Fruit fly (Drosophila melanogaster): ENCODE measurements around the gene CG9522.

CG9522 gene

dm6 chrX:14866911-14867310 is 18.3 kb upstream of the CG9522 start:
- TF ChIP-seq Dll (optimal IDR thresholded peaks at IDR 0.05) (no peak), CG8478 (optimal IDR thresholded peaks at IDR 0.05) (no peak), usp (GFP tag; optimal IDR thresholded peaks at IDR 0.05) (no peak), psq (optimal IDR thresholded peaks at IDR 0.05) (no peak), EcR (GFP tag; optimal IDR thresholded peaks at IDR 0.05) (no peak), pan (optimal IDR thresholded peaks at IDR 0.05) (no peak)

dm6 chrX:14862494-14862893 is 13.9 kb upstream of the CG9522 start:
- TF ChIP-seq pan (optimal IDR thresholded peaks at IDR 0.05) = no peak
- no peak for TF ChIP-seq EcR (GFP tag; optimal IDR thresholded peaks at IDR 0.05)
- TF ChIP-seq usp (GFP tag; optimal IDR thresholded peaks at IDR 0.05) = no peak
- no peak for TF ChIP-seq CG8478 (optimal IDR thresholded peaks at IDR 0.05)
- no peak for TF ChIP-seq Dll (optimal IDR thresholded peaks at IDR 0.05)
- no peak for TF ChIP-seq psq (optimal IDR thresholded peaks at IDR 0.05)

DNA sequence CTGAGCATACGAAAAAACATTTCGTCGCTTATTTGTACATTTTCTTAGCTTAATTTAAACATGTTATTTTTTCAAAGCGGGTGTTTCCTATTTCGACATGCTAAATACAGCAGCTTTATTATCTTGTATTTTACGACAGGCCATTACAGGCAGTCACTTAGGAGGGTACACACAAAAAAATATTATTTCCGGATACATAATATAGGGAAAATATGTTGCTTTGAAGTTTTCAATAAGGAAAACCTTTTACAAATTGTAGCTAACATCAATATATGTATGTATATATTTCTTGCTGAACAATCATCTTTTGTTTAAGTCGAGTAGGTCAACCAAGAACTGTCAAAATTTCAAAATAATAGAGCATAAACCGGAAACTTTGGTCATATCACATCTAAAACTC is 10.3 kb upstream of the CG9522 start, which contains the start of gene CG46399:
CG46399 (plus strand) TSS at position 301 of the 400 bp plus-strand sequence.
- TF ChIP-seq CG8478 (optimal IDR thresholded peaks at IDR 0.05) = no peak
- TF ChIP-seq psq (optimal IDR thresholded peaks at IDR 0.05) = no peak
- no peak for TF ChIP-seq Dll (optimal IDR thresholded peaks at IDR 0.05)
- no peak for TF ChIP-seq EcR (GFP tag; optimal IDR thresholded peaks at IDR 0.05)
- TF ChIP-seq usp (GFP tag; optimal IDR thresholded peaks at IDR 0.05) = no peak
- no peak for TF ChIP-seq pan (optimal IDR thresholded peaks at IDR 0.05)

DNA sequence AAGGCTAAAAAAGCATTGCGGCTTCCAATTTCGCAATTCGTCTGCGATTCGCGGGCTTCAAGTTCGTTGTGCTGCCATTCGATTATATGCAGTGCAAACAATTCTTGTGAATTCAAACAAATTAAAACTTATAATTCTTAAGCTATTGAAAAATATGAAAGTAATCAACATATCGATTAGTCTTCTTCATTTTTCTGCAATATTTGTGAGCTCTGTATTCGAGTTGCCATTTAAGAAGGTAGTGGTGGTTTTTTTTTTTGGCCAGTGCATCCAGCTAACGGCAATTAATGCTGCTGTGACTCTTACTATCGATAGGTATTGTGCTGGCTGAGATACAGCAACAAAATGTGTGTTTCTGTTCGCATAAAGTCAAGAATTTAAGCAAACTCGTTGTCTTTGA is 9.3 kb upstream of the CG9522 start:
- TF ChIP-seq usp (GFP tag; optimal IDR thresholded peaks at IDR 0.05) = no peak
- TF ChIP-seq Dll (optimal IDR thresholded peaks at IDR 0.05) = no peak
- no peak for TF ChIP-seq CG8478 (optimal IDR thresholded peaks at IDR 0.05)
- TF ChIP-seq psq (optimal IDR thresholded peaks at IDR 0.05) = no peak
- no peak for TF ChIP-seq pan (optimal IDR thresholded peaks at IDR 0.05)
- no peak for TF ChIP-seq EcR (GFP tag; optimal IDR thresholded peaks at IDR 0.05)

DNA sequence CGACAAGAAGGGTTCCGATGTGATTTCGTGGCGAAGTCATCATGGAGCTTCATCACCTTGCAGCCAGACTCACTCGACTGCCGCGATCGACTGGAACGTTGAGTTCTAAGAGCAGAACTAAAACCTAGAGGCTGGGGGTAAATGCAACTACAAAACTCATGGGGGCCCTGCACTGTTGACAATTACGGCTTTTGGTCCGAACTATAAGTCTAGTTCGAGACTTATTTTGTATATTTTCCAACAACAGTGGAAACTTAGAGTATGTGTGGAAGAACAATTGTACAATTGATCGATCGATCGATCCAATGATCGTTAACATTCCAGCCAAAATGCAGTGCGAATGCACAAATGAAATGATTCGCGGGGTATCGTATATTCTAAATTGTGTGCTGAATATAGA is 7.7 kb upstream of the CG9522 start, which contains the start of gene CG9519:
CG9519 (minus strand) TSS at position 101 of the 400 bp plus-strand sequence.
- TF ChIP-seq Dll (optimal IDR thresholded peaks at IDR 0.05) = no peak
- TF ChIP-seq psq (optimal IDR thresholded peaks at IDR 0.05) = no peak
- TF ChIP-seq usp (GFP tag; optimal IDR thresholded peaks at IDR 0.05) = no peak
- no peak for TF ChIP-seq EcR (GFP tag; optimal IDR thresholded peaks at IDR 0.05)
- no peak for TF ChIP-seq pan (optimal IDR thresholded peaks at IDR 0.05)
- no peak for TF ChIP-seq CG8478 (optimal IDR thresholded peaks at IDR 0.05)

DNA sequence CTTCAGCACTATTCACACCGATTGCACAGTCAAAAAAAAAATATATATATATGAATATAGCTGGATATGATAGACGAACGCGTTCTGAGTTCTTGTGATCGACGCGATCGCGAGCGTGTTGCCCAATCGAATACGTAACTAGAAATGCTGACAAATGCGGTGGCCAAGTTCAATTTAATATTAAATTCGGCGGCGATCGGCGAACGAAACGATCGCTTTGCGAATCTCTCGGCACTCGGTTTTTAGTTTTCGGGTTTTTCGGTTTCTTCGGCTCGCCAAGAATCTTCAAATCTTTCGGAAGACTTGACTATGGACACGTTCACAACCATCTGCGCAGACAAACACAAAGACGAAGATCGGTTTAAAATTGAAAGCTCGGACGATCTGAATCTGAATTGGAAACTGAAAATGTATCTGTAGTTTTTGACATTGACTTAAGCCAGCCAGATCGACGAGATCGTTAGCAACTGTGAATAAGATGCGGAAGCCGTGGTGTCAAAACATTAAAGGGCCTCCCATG is 4.6 kb upstream of the CG9522 start, which contains the start of gene CG9521:
CG9521 (minus strand) TSS at position 117 of the 520 bp plus-strand sequence.
- TF ChIP-seq EcR (GFP tag; optimal IDR thresholded peaks at IDR 0.05) (no peak), pan (optimal IDR thresholded peaks at IDR 0.05) (no peak), CG8478 (optimal IDR thresholded peaks at IDR 0.05) (no peak), usp (GFP tag; optimal IDR thresholded peaks at IDR 0.05) (no peak), Dll (optimal IDR thresholded peaks at IDR 0.05) (no peak), psq (optimal IDR thresholded peaks at IDR 0.05) (no peak)

DNA sequence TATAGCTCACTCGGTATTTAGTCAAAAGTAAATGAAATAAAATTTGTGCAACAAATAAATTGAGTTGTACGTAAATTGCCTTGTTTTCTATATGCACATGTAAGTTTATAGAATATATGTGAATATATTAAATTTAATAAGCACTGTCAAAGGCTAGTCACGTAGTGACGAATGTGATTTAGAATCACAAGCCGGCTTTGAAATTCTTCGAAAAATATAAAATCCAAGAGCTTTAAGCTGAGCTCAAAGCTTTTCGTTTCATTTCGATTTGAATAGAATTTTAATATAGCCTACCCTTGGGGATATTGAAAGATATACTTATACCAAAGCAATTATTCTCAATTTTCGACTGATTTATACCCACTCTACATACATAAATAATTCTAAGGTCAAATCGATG is 1.5 kb upstream of the CG9522 start:
- TF ChIP-seq pan (optimal IDR thresholded peaks at IDR 0.05) (no peak), EcR (GFP tag; optimal IDR thresholded peaks at IDR 0.05) (no peak), CG8478 (optimal IDR thresholded peaks at IDR 0.05) (no peak)

- no peak for TF ChIP-seq CG8478 (optimal IDR thresholded peaks at IDR 0.05)
- TF ChIP-seq usp (GFP tag; optimal IDR thresholded peaks at IDR 0.05) = no peak
- TF ChIP-seq Dll (optimal IDR thresholded peaks at IDR 0.05) = no peak
- TF ChIP-seq EcR (GFP tag; optimal IDR thresholded peaks at IDR 0.05) = peak in 1 of 2 experiments; percentile 65
- no peak for TF ChIP-seq pan (optimal IDR thresholded peaks at IDR 0.05)
- no peak for TF ChIP-seq psq (optimal IDR thresholded peaks at IDR 0.05)
Observed at dm6 chrX:14846116-14846614, 2.4 kb downstream of the CG9522 start.

DNA sequence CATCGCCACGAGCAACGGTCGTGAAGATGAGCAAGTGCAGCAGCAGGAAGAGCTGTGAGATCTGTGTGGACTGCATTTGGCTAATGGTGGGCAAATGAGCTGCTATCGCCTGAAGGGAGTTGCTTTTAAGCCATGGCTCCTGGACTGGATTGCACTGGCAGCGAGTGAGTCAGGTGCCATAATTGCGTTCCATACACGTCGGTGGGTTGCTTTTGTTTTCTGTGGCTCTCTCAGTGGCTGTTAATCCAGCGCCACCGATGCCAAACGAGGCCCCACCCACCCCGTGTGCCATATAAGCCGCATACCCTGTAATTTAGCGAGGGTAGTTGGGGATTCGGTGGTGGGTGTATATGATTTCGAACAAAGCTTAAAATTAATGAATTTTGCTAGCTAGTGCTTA is 4.0 kb downstream of the CG9522 start, which contains the start of gene CG12539:
CG12539 (minus strand) TSS at position 101 of the 400 bp plus-strand sequence.
- TF ChIP-seq usp (GFP tag; optimal IDR thresholded peaks at IDR 0.05) = no peak
- TF ChIP-seq Dll (optimal IDR thresholded peaks at IDR 0.05) = no peak
- TF ChIP-seq CG8478 (optimal IDR thresholded peaks at IDR 0.05) = no peak
- no peak for TF ChIP-seq EcR (GFP tag; optimal IDR thresholded peaks at IDR 0.05)

DNA sequence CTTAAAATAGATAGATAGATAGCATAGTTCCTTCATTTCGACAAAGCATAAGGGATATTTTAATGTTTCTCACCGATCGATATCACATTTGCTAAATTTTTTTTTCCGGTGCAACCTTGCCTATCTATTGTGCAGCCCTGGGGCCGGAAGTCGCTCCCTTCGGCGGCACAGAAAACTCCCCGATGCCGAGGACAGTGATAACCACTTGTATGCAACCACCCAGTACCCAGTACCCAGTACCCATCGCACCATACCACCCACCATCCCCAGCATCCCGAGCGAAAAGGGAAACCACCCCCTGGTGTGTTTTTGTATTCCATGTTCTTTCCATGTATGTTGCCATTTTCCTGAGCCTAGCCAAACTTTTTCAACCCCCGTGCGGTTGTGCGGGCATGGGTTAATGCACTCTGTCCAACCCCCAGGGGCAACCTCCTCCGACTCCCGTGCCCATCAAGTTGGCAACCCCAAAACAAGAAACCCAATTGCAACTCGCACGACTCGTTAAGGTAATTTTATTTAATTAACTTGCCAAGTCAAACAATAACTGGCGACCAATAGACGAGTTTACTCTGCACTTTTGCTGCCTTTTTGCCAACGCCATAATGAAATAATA is 6.6 kb downstream of the CG9522 start:
- no peak for TF ChIP-seq Dll (optimal IDR thresholded peaks at IDR 0.05)
- TF ChIP-seq pan (optimal IDR thresholded peaks at IDR 0.05) = no peak
- no peak for TF ChIP-seq usp (GFP tag; optimal IDR thresholded peaks at IDR 0.05)
- no peak for TF ChIP-seq CG8478 (optimal IDR thresholded peaks at IDR 0.05)
- no peak for TF ChIP-seq EcR (GFP tag; optimal IDR thresholded peaks at IDR 0.05)
- no peak for TF ChIP-seq psq (optimal IDR thresholded peaks at IDR 0.05)

DNA sequence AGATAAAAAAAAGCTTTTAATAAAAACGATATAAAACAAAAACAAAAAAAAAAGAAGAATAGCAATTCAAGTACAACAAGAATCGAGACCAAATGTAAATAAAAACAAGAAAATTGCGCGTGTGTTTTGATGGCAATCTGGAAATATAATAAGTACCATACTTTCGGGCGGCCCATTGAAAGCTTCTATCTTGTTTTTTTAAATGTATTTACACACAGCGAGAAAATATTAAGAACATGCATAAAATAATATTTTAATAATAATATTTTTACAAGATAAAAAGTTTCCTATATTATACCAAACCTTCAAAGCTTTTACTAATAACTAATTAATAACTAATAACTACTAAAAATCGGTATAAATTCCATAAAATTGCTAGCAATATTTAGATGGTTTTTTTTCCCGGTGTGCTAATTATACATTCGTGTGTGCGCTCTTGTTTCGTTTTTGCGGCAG is 8.2 kb downstream of the CG9522 start:
- TF ChIP-seq CG8478 (optimal IDR thresholded peaks at IDR 0.05) (no peak), pan (optimal IDR thresholded peaks at IDR 0.05) (no peak), Dll (optimal IDR thresholded peaks at IDR 0.05) (no peak), psq (optimal IDR thresholded peaks at IDR 0.05) (no peak), usp (GFP tag; optimal IDR thresholded peaks at IDR 0.05) (no peak), EcR (GFP tag; optimal IDR thresholded peaks at IDR 0.05) (no peak)

DNA sequence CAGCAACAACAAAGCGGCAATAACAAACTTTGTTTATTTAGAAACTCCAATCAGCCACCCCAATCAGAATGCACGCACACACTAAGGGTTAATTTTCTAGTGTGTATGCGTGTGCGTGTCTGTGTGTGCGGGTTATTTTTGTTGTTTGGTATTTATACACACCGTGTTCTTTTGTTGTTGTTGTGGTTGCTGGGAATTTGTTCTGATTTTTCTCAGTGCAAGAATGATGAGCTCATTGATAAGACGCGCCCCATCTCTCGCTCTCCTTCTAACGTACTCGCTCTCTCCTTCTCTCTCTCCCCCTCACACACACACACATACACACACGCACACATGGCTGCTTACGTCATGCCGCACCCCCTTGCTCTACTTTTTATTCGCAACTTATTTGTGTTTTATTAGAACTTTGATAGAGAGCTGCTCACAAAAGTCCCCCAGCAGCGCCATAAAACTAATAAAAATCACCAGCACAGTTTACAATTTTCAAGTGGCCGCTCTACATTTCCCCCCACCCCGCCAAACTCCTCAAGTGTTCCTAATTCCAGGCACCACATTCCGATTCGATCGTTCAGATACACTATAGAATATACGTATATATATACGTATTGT is 8.8 kb downstream of the CG9522 start:
- TF ChIP-seq pan (optimal IDR thresholded peaks at IDR 0.05) = no peak
- TF ChIP-seq usp (GFP tag; optimal IDR thresholded peaks at IDR 0.05) = no peak
- no peak for TF ChIP-seq Dll (optimal IDR thresholded peaks at IDR 0.05)
- TF ChIP-seq psq (optimal IDR thresholded peaks at IDR 0.05) = no peak
- no peak for TF ChIP-seq CG8478 (optimal IDR thresholded peaks at IDR 0.05)

Data from whole organism.